Worm (Caenorhabditis elegans): Measurements from ENCODE around the gene C01G10.9.

DNA sequence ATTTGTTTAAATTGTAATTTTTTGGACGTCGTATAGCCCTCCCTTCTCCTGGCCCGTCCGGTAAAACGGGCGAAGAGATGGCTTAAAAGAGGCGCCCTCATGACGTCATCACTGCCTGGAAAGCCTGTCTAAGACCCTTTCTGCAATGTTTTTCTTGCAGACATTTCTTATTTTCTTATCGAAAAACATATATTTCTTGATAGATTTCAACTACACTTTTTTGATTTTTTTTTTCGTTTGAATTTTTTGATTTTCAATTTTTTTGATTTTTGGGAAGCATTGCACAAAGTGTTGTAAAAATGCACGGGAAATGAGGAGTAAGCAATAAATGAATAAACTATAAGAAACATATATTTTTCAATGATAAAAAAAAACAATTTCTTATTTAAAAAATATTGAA lies 31.7 kb downstream of the C01G10.9 start, which contains the start of gene T01G5.6:
- TF ChIP-seq T22C8.4 (GFP tag; IDR thresholded peaks at IDR 0.05) (no peak), cog-1 (tag; optimal IDR thresholded peaks at IDR 0.05) (no peak), ztf-23 (GFP tag; IDR thresholded peaks at IDR 0.05) (no peak), klf-2 (GFP tag; conservative IDR thresholded peaks at IDR 0.05) (no peak), ref-1 (GFP tag; conservative IDR thresholded peaks at IDR 0.05) (no peak), flt-1 (GFP tag; IDR thresholded peaks at IDR 0.05) (no peak), tab-1 (GFP tag; IDR thresholded peaks at IDR 0.05) (no peak), ztf-29 (GFP tag; IDR thresholded peaks at IDR 0.05) (no peak), med-1 (GFP tag; optimal IDR thresholded peaks at IDR 0.05; ENCODE audit: insufficient read depth) (no peak)

Data from whole organism, midembryonic.